Fruit fly (Drosophila melanogaster) whole organism, embryonic: ENCODE measurements around the gene Uba4.

Source experiments
- Antp ChIP-seq: fragments of 200-800 bp; sonication (Bioruptor generic); optimal IDR thresholded peaks from 3 replicates; lab custom pipeline; 2016; ENCODE audit warnings: missing biosample characterization, missing genetic modification characterization
- Bgb ChIP-seq: fragments of 200-800 bp; sonication (Bioruptor generic); IDR thresholded peaks from 2 replicates; pipeline ENCODE4 v1.3.6; 2022; ENCODE audit warnings: missing biosample characterization, missing genetic modification characterization; ENCODE audit not compliant: partially characterized antibody
- Bteb2 ChIP-seq: fragments of 200-800 bp; sonication (Bioruptor generic); optimal IDR thresholded peaks from 2 replicates; lab custom pipeline; 2016; ENCODE audit warnings: missing biosample characterization, missing genetic modification characterization
- C15 ChIP-seq: fragments of 200-800 bp; sonication (Bioruptor generic); IDR thresholded peaks from 3 replicates; pipeline ENCODE4 v1.3.6; 2022; ENCODE audit warnings: missing biosample characterization, missing genetic modification characterization
- CG10366 ChIP-seq: fragments of 200-800 bp; sonication (Bioruptor generic); IDR thresholded peaks from 2 replicates; pipeline ENCODE4 v1.3.6; 2022; ENCODE audit warnings: missing biosample characterization, missing genetic modification characterization
- CG11398 ChIP-seq: fragments of 200-800 bp; sonication (Bioruptor generic); optimal IDR thresholded peaks from 2 replicates; lab custom pipeline; 2016; ENCODE audit warnings: missing biosample characterization, missing genetic modification characterization
- CG12391 ChIP-seq: fragments of 200-800 bp; sonication (Bioruptor generic); optimal IDR thresholded peaks from 3 replicates; lab custom pipeline; 2018; ENCODE audit warnings: missing biosample characterization, mild to moderate bottlenecking, missing genetic modification characterization, moderate library complexity
- CG14441 ChIP-seq: fragments of 200-800 bp; sonication (Bioruptor generic); IDR thresholded peaks from 2 replicates; pipeline ENCODE4 v1.3.6; 2022; ENCODE audit warnings: missing biosample characterization, missing genetic modification characterization
- CG14860 ChIP-seq: fragments of 200-800 bp; sonication (Bioruptor generic); IDR thresholded peaks from 3 replicates; pipeline ENCODE4 v1.3.6; 2022; ENCODE audit warnings: missing biosample characterization, missing genetic modification characterization; ENCODE audit not compliant: partially characterized antibody
- CG15269 ChIP-seq: fragments of 200-800 bp; sonication (Bioruptor generic); optimal IDR thresholded peaks from 2 replicates; lab custom pipeline; 2018; ENCODE audit warnings: missing biosample characterization, mild to moderate bottlenecking, missing genetic modification characterization, moderate library complexity
- CG1603 ChIP-seq: fragments of 200-800 bp; sonication (Bioruptor generic); optimal IDR thresholded peaks from 2 replicates; lab custom pipeline; 2019; ENCODE audit warnings: missing biosample characterization, mild to moderate bottlenecking, missing genetic modification characterization, moderate library complexity
- CG17385 ChIP-seq: fragments of 200-800 bp; sonication (Bioruptor generic); optimal IDR thresholded peaks from 3 replicates; lab custom pipeline; 2018; ENCODE audit warnings: missing biosample characterization, mild to moderate bottlenecking, missing genetic modification characterization
- CG4854 ChIP-seq: fragments of 200-800 bp; sonication (Bioruptor generic); optimal IDR thresholded peaks from 2 replicates; lab custom pipeline; 2016; ENCODE audit warnings: missing biosample characterization, missing genetic modification characterization, inconsistent platforms
- CG5245 ChIP-seq: fragments of 200-800 bp; sonication (Bioruptor generic); optimal IDR thresholded peaks from 3 replicates; lab custom pipeline; 2016; ENCODE audit warnings: missing biosample characterization, missing genetic modification characterization
- CG7271 ChIP-seq: fragments of 200-800 bp; sonication (Bioruptor generic); optimal IDR thresholded peaks from 2 replicates; lab custom pipeline; 2018; ENCODE audit warnings: missing biosample characterization, mild to moderate bottlenecking, missing genetic modification characterization, moderate library complexity
- CG8281 ChIP-seq: fragments of 200-800 bp; sonication (Bioruptor generic); optimal IDR thresholded peaks from 2 replicates; lab custom pipeline; 2018; ENCODE audit warnings: missing biosample characterization, mild to moderate bottlenecking, missing genetic modification characterization, moderate library complexity
- CG9727 ChIP-seq: fragments of 200-800 bp; sonication (Bioruptor generic); optimal IDR thresholded peaks from 3 replicates; lab custom pipeline; 2017; ENCODE audit warnings: missing biosample characterization, mild to moderate bottlenecking, missing genetic modification characterization
- D19A ChIP-seq: fragments of 200-800 bp; optimal IDR thresholded peaks from 3 replicates; lab custom pipeline; 2019; ENCODE audit warnings: missing biosample characterization, mild to moderate bottlenecking, missing genetic modification characterization, moderate library complexity
- D19B ChIP-seq: fragments of 200-800 bp; sonication (Bioruptor generic); optimal IDR thresholded peaks from 2 replicates; lab custom pipeline; 2017; ENCODE audit warnings: missing biosample characterization, mild to moderate bottlenecking, missing genetic modification characterization
- E2f1 ChIP-seq: fragments of 200-800 bp; sonication (Bioruptor generic); IDR thresholded peaks from 2 replicates; pipeline ENCODE4 v1.3.6; 2022; ENCODE audit warnings: missing biosample characterization, missing genetic modification characterization
- E2f2 ChIP-seq: fragments of 200-800 bp; sonication (Bioruptor generic); IDR thresholded peaks from 2 replicates; pipeline ENCODE4 v1.3.6; 2022; ENCODE audit warnings: missing biosample characterization, missing genetic modification characterization
- Eip74EF ChIP-seq, 2 experiments: fragments of 200-800 bp in 1 of 2; fragments of >200 bp in 1 of 2; sonication (Bioruptor generic) in 1 of 2; optimal IDR thresholded peaks; 2 replicates each; lab custom pipeline; 2017 to 2019; ENCODE audit warnings: missing biosample characterization in 2 of 2, missing genetic modification characterization in 2 of 2, mild to moderate bottlenecking in 1 of 2, moderate library complexity in 1 of 2
- Gug ChIP-seq: fragments of 200-800 bp; sonication (Bioruptor generic); IDR thresholded peaks from 4 replicates; pipeline ENCODE4 v1.3.6; 2022; ENCODE audit warnings: missing biosample characterization, missing genetic modification characterization
- Hr78 ChIP-seq, 2 experiments: fragments of 200-800 bp in 1 of 2; fragments of >200 bp in 1 of 2; sonication (Bioruptor generic) in 1 of 2; optimal IDR thresholded peaks; 2 replicates each; lab custom pipeline; 2017 to 2019; ENCODE audit warnings: missing biosample characterization in 2 of 2, missing genetic modification characterization in 2 of 2, mild to moderate bottlenecking in 1 of 2, moderate library complexity in 1 of 2
- MBD-R2 ChIP-seq: fragments of 200-800 bp; sonication (Bioruptor generic); IDR thresholded peaks from 2 replicates; pipeline ENCODE4 v1.3.6; 2022; ENCODE audit warnings: missing biosample characterization, missing genetic modification characterization
- NC2β ChIP-seq: fragments of 200-800 bp; sonication (Bioruptor generic); optimal IDR thresholded peaks from 2 replicates; lab custom pipeline; 2016; ENCODE audit warnings: missing biosample characterization, missing genetic modification characterization
- Nf-YC ChIP-seq: fragments of 200-800 bp; optimal IDR thresholded peaks from 3 replicates; lab custom pipeline; 2019; ENCODE audit warnings: missing biosample characterization, mild to moderate bottlenecking, missing genetic modification characterization, moderate library complexity
- Oaz ChIP-seq: fragments of 200-800 bp; sonication (Bioruptor generic); IDR thresholded peaks from 2 replicates; pipeline ENCODE4 v1.3.6; 2022; ENCODE audit warnings: missing biosample characterization, missing genetic modification characterization
- Optix ChIP-seq: fragments of 200-800 bp; sonication (Bioruptor generic); IDR thresholded peaks from 3 replicates; pipeline ENCODE4 v1.3.6; 2022; ENCODE audit warnings: missing biosample characterization, missing genetic modification characterization
- Ssrp ChIP-seq: fragments of 200-800 bp; sonication (Bioruptor generic); optimal IDR thresholded peaks from 2 replicates; lab custom pipeline; 2018; ENCODE audit warnings: missing biosample characterization, mild to moderate bottlenecking, missing genetic modification characterization, moderate library complexity
- Usf ChIP-seq: fragments of 200-800 bp; sonication (Bioruptor generic); optimal IDR thresholded peaks from 2 replicates; lab custom pipeline; 2017; ENCODE audit warnings: missing genotype, missing biosample characterization, missing genetic modification characterization
- bcd ChIP-seq: fragments of 200-800 bp; sonication (Bioruptor generic); optimal IDR thresholded peaks from 2 replicates; lab custom pipeline; 2017; ENCODE audit warnings: missing biosample characterization, mild to moderate bottlenecking, missing genetic modification characterization
- bsh ChIP-seq, 2 experiments: fragments of 200-800 bp; sonication (Bioruptor generic); optimal IDR thresholded peaks; 2 replicates each; lab custom pipeline; 2017 to 2018; ENCODE audit warnings: mild to moderate bottlenecking in 2 of 2, missing biosample characterization in 2 of 2, missing genetic modification characterization in 2 of 2, moderate library complexity in 1 of 2
- crp ChIP-seq, 2 experiments: fragments of 200-800 bp; sonication (Bioruptor generic); optimal IDR thresholded peaks; 2 replicates in 1 of 2; 3 replicates in 1 of 2; lab custom pipeline; 2017; ENCODE audit warnings: missing biosample characterization in 2 of 2, missing genetic modification characterization in 2 of 2, mild to moderate bottlenecking in 1 of 2, moderate library complexity in 1 of 2
- danr ChIP-seq: fragments of 200-800 bp; sonication (Bioruptor generic); IDR thresholded peaks from 2 replicates; pipeline ENCODE4 v1.3.6; 2022; ENCODE audit warnings: missing biosample characterization, missing genetic modification characterization
- gfzf ChIP-seq: fragments of 200-800 bp; sonication (Bioruptor generic); optimal IDR thresholded peaks from 2 replicates; lab custom pipeline; 2016; ENCODE audit warnings: missing biosample characterization, mild to moderate bottlenecking, missing genetic modification characterization, moderate library complexity
- gro ChIP-seq: fragments of 200-800 bp; sonication (Bioruptor generic); optimal IDR thresholded peaks from 2 replicates; lab custom pipeline; 2016; ENCODE audit warnings: missing biosample characterization, missing genetic modification characterization
- hb ChIP-seq: fragments of 200-800 bp; sonication (Bioruptor generic); IDR thresholded peaks from 3 replicates; pipeline ENCODE4 v1.3.6; 2022; ENCODE audit warnings: missing biosample characterization, missing genetic modification characterization; ENCODE audit not compliant: partially characterized antibody
- hkb ChIP-seq, 2 experiments: fragments of 200-800 bp in 1 of 2; fragments of >200 bp in 1 of 2; sonication (Bioruptor generic) in 1 of 2; IDR thresholded peaks in 1 of 2; optimal IDR thresholded peaks in 1 of 2; 2 replicates each; pipeline versions ENCODE4 v1.3.6 to Lab custom; 2017 to 2022; ENCODE audit warnings: missing biosample characterization in 1 of 2, missing genetic modification characterization in 1 of 2
- kay ChIP-seq: fragments of 200-800 bp; sonication (Bioruptor generic); optimal IDR thresholded peaks from 2 replicates; lab custom pipeline; 2016; ENCODE audit warnings: missing biosample characterization, missing genetic modification characterization
- ken ChIP-seq: fragments of 200-800 bp; sonication (Bioruptor generic); IDR thresholded peaks from 3 replicates; pipeline ENCODE4 v1.3.6; 2022; ENCODE audit warnings: missing biosample characterization, missing genetic modification characterization
- pfk ChIP-seq: fragments of 200-800 bp; sonication (Bioruptor generic); optimal IDR thresholded peaks from 2 replicates; lab custom pipeline; 2018; ENCODE audit warnings: missing biosample characterization, mild to moderate bottlenecking, missing genetic modification characterization, moderate library complexity
- pnt ChIP-seq: fragments of 200-800 bp; sonication (Bioruptor generic); optimal IDR thresholded peaks from 3 replicates; lab custom pipeline; 2016; ENCODE audit warnings: missing biosample characterization, missing genetic modification characterization
- psq ChIP-seq: fragments of 200-800 bp; sonication (Bioruptor generic); optimal IDR thresholded peaks from 2 replicates; lab custom pipeline; 2017; ENCODE audit warnings: missing biosample characterization, missing genetic modification characterization
- pum ChIP-seq: fragments of 200-800 bp; sonication (Bioruptor generic); optimal IDR thresholded peaks from 2 replicates; lab custom pipeline; 2016; ENCODE audit warnings: missing biosample characterization, missing genetic modification characterization
- scrt ChIP-seq: fragments of 200-800 bp; sonication (Bioruptor generic); optimal IDR thresholded peaks from 2 replicates; lab custom pipeline; 2018; ENCODE audit warnings: missing biosample characterization, mild to moderate bottlenecking, missing genetic modification characterization, moderate library complexity
- slbo ChIP-seq: fragments of 200-800 bp; sonication (Bioruptor generic); IDR thresholded peaks from 2 replicates; pipeline ENCODE4 v1.3.6; 2022; ENCODE audit warnings: missing biosample characterization, missing genetic modification characterization
- toy ChIP-seq: fragments of 200-800 bp; sonication (Bioruptor generic); IDR thresholded peaks from 2 replicates; pipeline ENCODE4 v1.3.6; 2022; ENCODE audit warnings: missing biosample characterization, missing genetic modification characterization
- vnd ChIP-seq: fragments of 200-800 bp; sonication (Bioruptor generic); IDR thresholded peaks from 3 replicates; pipeline ENCODE4 v1.3.6; 2022; ENCODE audit warnings: missing biosample characterization, missing genetic modification characterization; ENCODE audit not compliant: partially characterized antibody

Uba4 gene

dm6 chr2L:8543731-8544359, 26.6 kb downstream of the Uba4 start:
- TF ChIP-seq NC2β (GFP tag; lab: Kevin White, UChicago), result no peak
- TF ChIP-seq Hr78 (GFP tag; optimal IDR thresholded peaks at IDR 0.05; lab: Kevin White, UChicago), result no peak
- no peak for TF ChIP-seq gfzf
- no peak for TF ChIP-seq danr (GFP tag; lab: Robert Waterston, UW)
- no peak for TF ChIP-seq C15 (GFP tag; lab: Robert Waterston, UW)
- TF ChIP-seq Nf-YC (tag; lab: Kevin White, UChicago), result no peak
- TF ChIP-seq CG9727 (GFP tag; lab: Kevin White, UChicago), result no peak
- peak; percentile 98 for TF ChIP-seq pfk (GFP tag; lab: Kevin White, UChicago)
- no peak for TF ChIP-seq CG14441 (GFP tag; lab: Robert Waterston, UW)
- TF ChIP-seq crp (GFP tag; optimal IDR thresholded peaks at IDR 0.05; lab: Kevin White, UChicago), result no peak
- TF ChIP-seq Optix (GFP tag; lab: Robert Waterston, UW), result no peak
- TF ChIP-seq slbo (GFP tag; lab: Robert Waterston, UW), result no peak
- no peak for TF ChIP-seq CG12391 (tag; lab: Kevin White, UChicago)
- no peak for TF ChIP-seq CG10366 (GFP tag; lab: Robert Waterston, UW)
- TF ChIP-seq CG15269 (tag; lab: Kevin White, UChicago), result no peak
- no peak for TF ChIP-seq Bgb (GFP tag; lab: Robert Waterston, UW)
- TF ChIP-seq gro (GFP tag; lab: Kevin White, UChicago), result no peak
- TF ChIP-seq Oaz (GFP tag; lab: Robert Waterston, UW), result no peak
- TF ChIP-seq CG8281 (tag; lab: Kevin White, UChicago), result no peak
- TF ChIP-seq kay (GFP tag; lab: Kevin White, UChicago), result no peak
- TF ChIP-seq pnt (GFP tag; lab: Kevin White, UChicago), result no peak
- TF ChIP-seq Eip74EF (GFP tag; optimal IDR thresholded peaks at IDR 0.05; lab: Kevin White, UChicago), result no peak
- TF ChIP-seq CG11398 (GFP tag; lab: Kevin White, UChicago), result no peak
- no peak for TF ChIP-seq E2f2 (GFP tag; lab: Robert Waterston, UW)
- peak; percentile 89 for TF ChIP-seq psq (GFP tag; lab: Kevin White, UChicago)
- no peak for TF ChIP-seq Gug (GFP tag; lab: Robert Waterston, UW)
- TF ChIP-seq ken, result no peak
- TF ChIP-seq Ssrp (tag; lab: Kevin White, UChicago), result no peak
- no peak for TF ChIP-seq pum (GFP tag; lab: Kevin White, UChicago)
- TF ChIP-seq CG4854 (GFP tag; lab: Kevin White, UChicago), result peak; percentile 39
- TF ChIP-seq toy (GFP tag; lab: Robert Waterston, UW), result no peak
- TF ChIP-seq vnd, result no peak
- no peak for TF ChIP-seq CG1603 (tag; lab: Kevin White, UChicago)
- TF ChIP-seq CG14860, result no peak
- no peak for TF ChIP-seq hb (GFP tag; lab: Robert Waterston, UW)
- no peak for TF ChIP-seq E2f1 (GFP tag; lab: Robert Waterston, UW)
- TF ChIP-seq Bteb2 (GFP tag; lab: Kevin White, UChicago), result no peak
- peak; percentile 24 for TF ChIP-seq D19A (tag; lab: Kevin White, UChicago)
- TF ChIP-seq hkb (optimal IDR thresholded peaks at IDR 0.05; lab: Kevin White, UChicago), result no peak
- no peak for TF ChIP-seq hkb (GFP tag; IDR thresholded peaks at IDR 0.05; lab: Robert Waterston, UW)
- TF ChIP-seq D19B (GFP tag; lab: Kevin White, UChicago), result no peak
- TF ChIP-seq bcd (GFP tag; lab: Kevin White, UChicago), result no peak
- peak; percentile 69 for TF ChIP-seq CG17385 (GFP tag; lab: Kevin White, UChicago)
- TF ChIP-seq scrt, result no peak
- TF ChIP-seq bsh (GFP tag; optimal IDR thresholded peaks at IDR 0.05; lab: Kevin White, UChicago), result peak in 1 of 2 experiments; percentile 3
- no peak for TF ChIP-seq CG5245
- peak; percentile 22 for TF ChIP-seq CG7271 (tag; lab: Kevin White, UChicago)
- TF ChIP-seq Antp, result no peak
- peak; percentile 24; the same call in 1 of the 2 replicates for TF ChIP-seq MBD-R2 (GFP tag; lab: Robert Waterston, UW)
- TF ChIP-seq Usf, result no peak
